Fruit fly (Drosophila melanogaster) whole organism, embryonic: ENCODE measurements around the gene CG31100.

ENCODE experiments used
- Awh ChIP-seq: fragments of 200-800 bp; sonication (Bioruptor generic); IDR thresholded peaks from 2 replicates; pipeline ENCODE4, ENCODE4 v1.3.6; 2022; ENCODE audit warnings: missing biosample characterization, missing genetic modification characterization
- B-H1 ChIP-seq: fragments of 200-800 bp; sonication (Bioruptor generic); IDR thresholded peaks from 3 replicates; pipeline ENCODE4 v1.3.6; 2022; ENCODE audit warnings: missing biosample characterization, missing genetic modification characterization
- CG10274 ChIP-seq: fragments of 200-800 bp; sonication (Bioruptor generic); optimal IDR thresholded peaks from 3 replicates; lab custom pipeline; 2017; ENCODE audit warnings: missing biosample characterization, mild to moderate bottlenecking, missing genetic modification characterization
- CG10462 ChIP-seq: fragments of 200-800 bp; sonication (Bioruptor generic); optimal IDR thresholded peaks from 2 replicates; lab custom pipeline; 2016; ENCODE audit warnings: missing biosample characterization, missing genetic modification characterization
- CG10543 ChIP-seq: fragments of 200-800 bp; sonication (Bioruptor generic); optimal IDR thresholded peaks from 3 replicates; lab custom pipeline; 2017; ENCODE audit warnings: missing biosample characterization, mild to moderate bottlenecking, missing genetic modification characterization, moderate library complexity
- CG10565 ChIP-seq: fragments of 200-800 bp; sonication (Bioruptor generic); optimal IDR thresholded peaks from 3 replicates; lab custom pipeline; 2016; ENCODE audit warnings: missing biosample characterization, mild to moderate bottlenecking, missing genetic modification characterization
- CG15011 ChIP-seq: fragments of 200-800 bp; sonication (Bioruptor generic); optimal IDR thresholded peaks from 3 replicates; lab custom pipeline; 2018; ENCODE audit warnings: missing biosample characterization, mild to moderate bottlenecking, missing genetic modification characterization
- CG17186 ChIP-seq: fragments of 200-800 bp; sonication (Bioruptor generic); optimal IDR thresholded peaks from 3 replicates; lab custom pipeline; 2017; ENCODE audit warnings: missing biosample characterization, missing genetic modification reagents, missing genetic modification characterization
- CG17328 ChIP-seq: fragments of 200-800 bp; sonication (Bioruptor generic); IDR thresholded peaks from 2 replicates; pipeline ENCODE4 v1.3.6; 2022; ENCODE audit warnings: missing biosample characterization, missing genetic modification characterization
- CG18764 ChIP-seq: fragments of 200-800 bp; sonication (Bioruptor generic); optimal IDR thresholded peaks from 3 replicates; lab custom pipeline; 2016; ENCODE audit warnings: missing biosample characterization, missing genetic modification characterization
- CG30403 ChIP-seq: fragments of 200-800 bp; sonication (Bioruptor generic); optimal IDR thresholded peaks from 3 replicates; lab custom pipeline; 2016; ENCODE audit warnings: missing biosample characterization, missing genetic modification characterization
- CG31224 ChIP-seq: fragments of 200-800 bp; sonication (Bioruptor generic); IDR thresholded peaks from 2 replicates; pipeline ENCODE4 v1.3.6; 2022; ENCODE audit warnings: missing biosample characterization, missing genetic modification characterization
- CG32532 ChIP-seq: fragments of 200-800 bp; sonication (Bioruptor generic); IDR thresholded peaks from 2 replicates; pipeline ENCODE4 v1.3.6; 2022; ENCODE audit warnings: missing biosample characterization, missing genetic modification characterization
- CG3281 ChIP-seq: fragments of 200-800 bp; sonication (Bioruptor generic); optimal IDR thresholded peaks from 3 replicates; lab custom pipeline; 2017; ENCODE audit warnings: missing biosample characterization, mild to moderate bottlenecking, missing genetic modification characterization
- CG43689 ChIP-seq: fragments of 200-800 bp; sonication (Bioruptor generic); IDR thresholded peaks from 2 replicates; pipeline ENCODE4 v1.3.6; 2022; ENCODE audit warnings: missing biosample characterization, missing genetic modification characterization
- CG4404 ChIP-seq: fragments of 200-800 bp; sonication (Bioruptor generic); IDR thresholded peaks from 2 replicates; pipeline ENCODE4 v1.3.6; 2022; ENCODE audit warnings: missing biosample characterization, missing genetic modification characterization
- CG4854 ChIP-seq: fragments of 200-800 bp; sonication (Bioruptor generic); optimal IDR thresholded peaks from 2 replicates; lab custom pipeline; 2016; ENCODE audit warnings: missing biosample characterization, missing genetic modification characterization, inconsistent platforms
- CG5953 ChIP-seq: fragments of 200-800 bp; sonication (Bioruptor generic); IDR thresholded peaks from 2 replicates; pipeline ENCODE4 v1.3.6; 2022; ENCODE audit warnings: missing biosample characterization, missing genetic modification characterization
- CG6254 ChIP-seq: fragments of 200-800 bp; sonication (Bioruptor generic); optimal IDR thresholded peaks from 3 replicates; lab custom pipeline; 2017; ENCODE audit warnings: mild to moderate bottlenecking, missing biosample characterization, missing genetic modification reagents, missing genetic modification characterization
- CG6272 ChIP-seq: fragments of 200-800 bp; sonication (Bioruptor generic); IDR thresholded peaks from 2 replicates; pipeline ENCODE4 v1.3.6; 2022; ENCODE audit warnings: missing biosample characterization, missing genetic modification characterization
- CG6813 ChIP-seq: fragments of 200-800 bp; sonication (Bioruptor generic); optimal IDR thresholded peaks from 2 replicates; lab custom pipeline; 2017; ENCODE audit warnings: missing biosample characterization, missing genetic modification characterization, mild to moderate bottlenecking, moderate library complexity, missing genetic modification reagents
- CG7963 ChIP-seq: fragments of 200-800 bp; sonication (Bioruptor generic); IDR thresholded peaks from 3 replicates; pipeline ENCODE4 v1.3.6; 2022; ENCODE audit warnings: missing biosample characterization, missing genetic modification characterization; ENCODE audit not compliant: partially characterized antibody
- Fer1 ChIP-seq: fragments of 200-800 bp; sonication (Bioruptor generic); optimal IDR thresholded peaks from 2 replicates; lab custom pipeline; 2017; ENCODE audit warnings: missing biosample characterization, mild to moderate bottlenecking, missing genetic modification characterization
- Fer2 ChIP-seq: fragments of 200-800 bp; sonication (Bioruptor generic); optimal IDR thresholded peaks from 2 replicates; lab custom pipeline; 2018; ENCODE audit warnings: missing biosample characterization, mild to moderate bottlenecking, missing genetic modification characterization, moderate library complexity
- H2.0 ChIP-seq: fragments of 200-800 bp; sonication (Bioruptor generic); IDR thresholded peaks from 2 replicates; pipeline ENCODE4 v1.3.6; 2022; ENCODE audit warnings: missing biosample characterization, missing genetic modification characterization
- HmgD ChIP-seq: fragments of 200-800 bp; sonication (Bioruptor generic); optimal IDR thresholded peaks from 3 replicates; lab custom pipeline; 2016; ENCODE audit warnings: missing biosample characterization, missing genetic modification characterization
- Hr3 ChIP-seq: fragments of 200-800 bp; sonication (Bioruptor generic); optimal IDR thresholded peaks from 3 replicates; lab custom pipeline; 2016; ENCODE audit warnings: missing biosample characterization, missing genetic modification characterization
- Optix ChIP-seq: fragments of 200-800 bp; sonication (Bioruptor generic); IDR thresholded peaks from 3 replicates; pipeline ENCODE4 v1.3.6; 2022; ENCODE audit warnings: missing biosample characterization, missing genetic modification characterization
- Ravus ChIP-seq: fragments of 200-800 bp; sonication (Bioruptor generic); IDR thresholded peaks from 2 replicates; pipeline ENCODE4 v1.3.6; 2022; ENCODE audit warnings: missing biosample characterization, missing genetic modification characterization
- Sry-β ChIP-seq: fragments of 200-800 bp; sonication (Bioruptor generic); optimal IDR thresholded peaks from 2 replicates; lab custom pipeline; 2018; ENCODE audit warnings: missing biosample characterization, mild to moderate bottlenecking, missing genetic modification characterization, moderate library complexity
- TFAM ChIP-seq: fragments of 200-800 bp; sonication (Bioruptor generic); optimal IDR thresholded peaks from 2 replicates; lab custom pipeline; 2017; ENCODE audit warnings: missing biosample characterization, missing genetic modification characterization, inconsistent platforms
- ab ChIP-seq: fragments of 200-800 bp; sonication (Bioruptor generic); optimal IDR thresholded peaks from 2 replicates; lab custom pipeline; 2016; ENCODE audit warnings: missing biosample characterization, missing genetic modification characterization
- br ChIP-seq: fragments of >200 bp; optimal IDR thresholded peaks from 2 replicates; lab custom pipeline; 2017
- bsh ChIP-seq, 2 experiments: fragments of 200-800 bp; sonication (Bioruptor generic); optimal IDR thresholded peaks; 2 replicates each; lab custom pipeline; 2017 to 2018; ENCODE audit warnings: mild to moderate bottlenecking in 2 of 2, missing biosample characterization in 2 of 2, missing genetic modification characterization in 2 of 2, moderate library complexity in 1 of 2
- chinmo ChIP-seq: fragments of 200-800 bp; sonication (Bioruptor generic); IDR thresholded peaks from 4 replicates; pipeline ENCODE4 v1.3.6; 2022; ENCODE audit warnings: missing biosample characterization, missing genetic modification characterization; ENCODE audit not compliant: partially characterized antibody
- chn ChIP-seq: fragments of 200-800 bp; sonication (Bioruptor generic); optimal IDR thresholded peaks from 2 replicates; lab custom pipeline; 2016; ENCODE audit warnings: missing biosample characterization, missing genetic modification characterization
- crc ChIP-seq: fragments of 200-800 bp; sonication (Bioruptor generic); optimal IDR thresholded peaks from 2 replicates; lab custom pipeline; 2016; ENCODE audit warnings: missing biosample characterization, missing genetic modification characterization
- da ChIP-seq: fragments of 200-800 bp; sonication (Bioruptor generic); optimal IDR thresholded peaks from 2 replicates; lab custom pipeline; 2016; ENCODE audit warnings: missing biosample characterization, missing genetic modification characterization
- dpn ChIP-seq, 2 experiments: fragments of 200-800 bp; sonication (Bioruptor generic); optimal IDR thresholded peaks; 3 replicates each; lab custom pipeline; 2016; ENCODE audit warnings: missing biosample characterization in 2 of 2, missing genetic modification characterization in 2 of 2
- fu2 ChIP-seq: fragments of 200-800 bp; sonication (Bioruptor generic); optimal IDR thresholded peaks from 2 replicates; lab custom pipeline; 2016; ENCODE audit warnings: missing biosample characterization, missing genetic modification characterization
- hb ChIP-seq: fragments of 200-800 bp; sonication (Bioruptor generic); IDR thresholded peaks from 3 replicates; pipeline ENCODE4 v1.3.6; 2022; ENCODE audit warnings: missing biosample characterization, missing genetic modification characterization; ENCODE audit not compliant: partially characterized antibody
- lmd ChIP-seq: fragments of 200-800 bp; sonication (Bioruptor generic); IDR thresholded peaks from 2 replicates; pipeline ENCODE4 v1.3.6; 2022; ENCODE audit warnings: missing biosample characterization, missing genetic modification characterization
- nmo ChIP-seq: fragments of 200-800 bp; sonication (Bioruptor generic); optimal IDR thresholded peaks from 2 replicates; lab custom pipeline; 2018; ENCODE audit warnings: missing biosample characterization, mild to moderate bottlenecking, missing genetic modification characterization, moderate library complexity
- org-1 ChIP-seq: fragments of 200-800 bp; sonication (Bioruptor generic); optimal IDR thresholded peaks from 2 replicates; lab custom pipeline; 2017; ENCODE audit warnings: missing biosample characterization, missing genetic modification characterization
- pan ChIP-seq, 4 experiments: fragments of >200 bp in 3 of 4; fragments of 200-800 bp in 1 of 4; sonication (Bioruptor generic) in 1 of 4; optimal IDR thresholded peaks in 3 of 4; IDR thresholded peaks in 1 of 4; 2 replicates each; pipeline versions ENCODE4 v1.3.6 to Lab custom; 2017 to 2022; ENCODE audit warnings: missing biosample characterization in 2 of 4, missing genetic modification characterization in 2 of 4, mixed read lengths in 1 of 4
- pros ChIP-seq: fragments of 200-800 bp; sonication (Bioruptor generic); optimal IDR thresholded peaks from 3 replicates; lab custom pipeline; 2019; ENCODE audit warnings: missing biosample characterization, mild to moderate bottlenecking, missing genetic modification characterization, moderate library complexity
- sr ChIP-seq: fragments of 200-800 bp; sonication (Bioruptor generic); IDR thresholded peaks from 3 replicates; pipeline ENCODE4 v1.3.6; 2022; ENCODE audit warnings: missing biosample characterization, missing genetic modification characterization
- vnd ChIP-seq: fragments of 200-800 bp; sonication (Bioruptor generic); IDR thresholded peaks from 3 replicates; pipeline ENCODE4 v1.3.6; 2022; ENCODE audit warnings: missing biosample characterization, missing genetic modification characterization; ENCODE audit not compliant: partially characterized antibody
- zfh1 ChIP-seq: fragments of 200-800 bp; sonication (Bioruptor generic); IDR thresholded peaks from 3 replicates; pipeline ENCODE4 v1.3.6; 2022; ENCODE audit warnings: missing biosample characterization, missing genetic modification characterization
- zfh2 ChIP-seq: fragments of 200-800 bp; sonication (Bioruptor generic); optimal IDR thresholded peaks from 2 replicates; lab custom pipeline; 2016; ENCODE audit warnings: missing biosample characterization, missing genetic modification characterization

The CG31100 gene

dm6 chr3R:9051937-9052680 is 48.7 kb upstream of the CG31100 start, which contains the start of gene Kdm2 (continued):
- TF ChIP-seq CG10543 (GFP tag; lab: Kevin White, UChicago) (no peak), org-1 (GFP tag; lab: Kevin White, UChicago) (no peak), pan (optimal IDR thresholded peaks at IDR 0.05; lab: Kevin White, UChicago) (no peak), pan (GFP tag; optimal IDR thresholded peaks at IDR 0.05 in 1 of 2, IDR thresholded peaks at IDR 0.05 in 1 of 2) (no peak), CG18764 (GFP tag; lab: Kevin White, UChicago) (no peak), CG4404 (GFP tag; lab: Robert Waterston, UW) (no peak), HmgD (GFP tag; lab: Kevin White, UChicago) (no peak), chn (no peak), zfh2 (GFP tag; lab: Kevin White, UChicago) (no peak), ab (no peak), CG6272 (GFP tag; lab: Robert Waterston, UW) (no peak), Fer1 (GFP tag; lab: Kevin White, UChicago) (no peak), CG4854 (GFP tag; lab: Kevin White, UChicago) (peak; percentile 7), lmd (GFP tag; lab: Robert Waterston, UW) (no peak), CG3281 (GFP tag; lab: Kevin White, UChicago) (peak; percentile 38), br (no peak), CG15011 (GFP tag; lab: Kevin White, UChicago) (no peak), TFAM (no peak), Fer2 (tag; lab: Kevin White, UChicago) (no peak), Sry-β (GFP tag; lab: Kevin White, UChicago) (no peak), zfh1 (GFP tag; lab: Robert Waterston, UW) (no peak), CG10565 (no peak), CG17186 (GFP tag; lab: Kevin White, UChicago) (no peak), pros (GFP tag; lab: Kevin White, UChicago) (no peak), CG10274 (no peak), da (GFP tag; lab: Kevin White, UChicago) (no peak), vnd (GFP tag; lab: Robert Waterston, UW) (no peak), CG31224 (no peak), CG17328 (GFP tag; lab: Robert Waterston, UW) (no peak), nmo (GFP tag; lab: Kevin White, UChicago) (no peak), CG32532 (GFP tag; lab: Robert Waterston, UW) (no peak), Ravus (no peak), Hr3 (GFP tag; lab: Kevin White, UChicago) (no peak), Optix (GFP tag; lab: Robert Waterston, UW) (no peak), CG10462 (GFP tag; lab: Kevin White, UChicago) (no peak), hb (GFP tag; lab: Robert Waterston, UW) (no peak), CG6813 (GFP tag; lab: Kevin White, UChicago) (peak; percentile 19), crc (no peak), Awh (no peak), B-H1 (GFP tag; lab: Robert Waterston, UW) (no peak), CG30403 (GFP tag; lab: Kevin White, UChicago) (no peak), chinmo (GFP tag; lab: Robert Waterston, UW) (no peak), CG7963 (GFP tag; lab: Robert Waterston, UW) (no peak), CG6254 (no peak), fu2 (GFP tag; lab: Kevin White, UChicago) (no peak), CG5953 (GFP tag; lab: Robert Waterston, UW) (no peak), CG43689 (GFP tag; lab: Robert Waterston, UW) (no peak), bsh (GFP tag; optimal IDR thresholded peaks at IDR 0.05; lab: Kevin White, UChicago) (peak in 1 of 2 experiments; percentile 10), sr (GFP tag; lab: Robert Waterston, UW) (no peak), dpn (GFP tag; optimal IDR thresholded peaks at IDR 0.05; lab: Kevin White, UChicago) (no peak), H2.0 (GFP tag; lab: Robert Waterston, UW) (no peak)
